Worm (Caenorhabditis elegans): Measurements from ENCODE around the gene math-7.

- TF ChIP-seq nhr-237 (tag; optimal IDR thresholded peaks at IDR 0.05) = no peak
- TF ChIP-seq unc-62 (GFP tag; optimal IDR thresholded peaks at IDR 0.05) = no peak
- no peak for TF ChIP-seq nhr-28 (tag; optimal IDR thresholded peaks at IDR 0.05)
- no peak for TF ChIP-seq pqm-1 (tag; optimal IDR thresholded peaks at IDR 0.05)
- no peak for TF ChIP-seq ceh-90 (tag; optimal IDR thresholded peaks at IDR 0.05)
- TF ChIP-seq elt-2 (tag; optimal IDR thresholded peaks at IDR 0.05) = no peak
- no peak for TF ChIP-seq nhr-20 (tag; optimal IDR thresholded peaks at IDR 0.05)
- TF ChIP-seq efl-1 (optimal IDR thresholded peaks at IDR 0.05) = no peak
- no peak for TF ChIP-seq efl-1 (GFP tag; optimal IDR thresholded peaks at IDR 0.05 in 1 of 2)
- no peak for TF ChIP-seq C04F5.9 (tag; optimal IDR thresholded peaks at IDR 0.05)
- TF ChIP-seq nhr-47 (tag; optimal IDR thresholded peaks at IDR 0.05) = no peak
- TF ChIP-seq elt-3 (tag; optimal IDR thresholded peaks at IDR 0.05) = no peak
Observed at ce11 chrII:1850299-1850698, 36.0 kb downstream of the math-7 start, which contains the start of gene fbxb-96.
